Worm (Caenorhabditis elegans): Measurements from ENCODE around the gene C44B7.11.

Gene C44B7.11

DNA sequence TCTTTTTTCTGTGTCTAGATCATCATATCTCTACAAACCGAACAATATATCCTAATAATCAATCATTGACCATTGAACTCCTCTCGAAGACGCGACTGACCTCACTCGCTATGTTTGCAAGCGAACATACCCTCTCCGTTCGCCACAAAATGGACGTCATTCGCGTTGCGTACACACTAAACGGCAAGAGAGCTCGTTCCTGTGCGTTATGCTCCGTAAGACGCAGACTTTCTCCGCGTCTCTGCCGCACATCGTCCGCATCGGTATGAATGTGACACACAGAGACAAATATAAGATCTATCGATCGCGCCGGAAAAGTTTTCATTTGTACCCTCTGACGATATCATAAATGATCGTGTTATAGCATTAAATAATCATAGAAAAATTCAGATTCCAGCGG is 28.7 kb upstream of the C44B7.11 start:
- TF ChIP-seq ceh-16 (tag; optimal IDR thresholded peaks at IDR 0.05) (no peak), ztf-1 (GFP tag; conservative IDR thresholded peaks at IDR 0.05) (no peak), Y55F3AM.14 (GFP tag; optimal IDR thresholded peaks at IDR 0.05) (no peak), sem-4 (tag; optimal IDR thresholded peaks at IDR 0.05) (no peak)

DNA sequence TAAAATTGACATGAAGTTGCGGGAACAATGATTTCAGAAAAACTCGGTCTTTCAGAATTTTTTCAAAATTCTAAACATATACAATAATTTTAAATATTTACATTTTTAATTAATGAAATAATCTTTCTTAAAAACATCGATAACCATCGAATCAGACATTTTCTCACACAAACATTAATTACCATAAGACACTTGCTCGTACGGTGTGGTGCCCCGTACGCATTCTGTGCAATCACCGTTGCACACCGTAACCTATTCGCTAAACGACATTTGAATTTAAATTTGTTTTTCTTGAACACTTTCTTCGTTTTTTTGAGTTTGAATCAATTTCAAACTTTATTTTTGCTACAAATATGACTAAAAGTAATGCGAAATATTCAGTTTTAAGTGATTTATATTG is 26.5 kb upstream of the C44B7.11 start:
- TF ChIP-seq elt-1 (tag; optimal IDR thresholded peaks at IDR 0.05) (no peak), ama-1 (optimal IDR thresholded peaks at IDR 0.05) (no peak), nhr-129 (tag; optimal IDR thresholded peaks at IDR 0.05) (no peak)

DNA sequence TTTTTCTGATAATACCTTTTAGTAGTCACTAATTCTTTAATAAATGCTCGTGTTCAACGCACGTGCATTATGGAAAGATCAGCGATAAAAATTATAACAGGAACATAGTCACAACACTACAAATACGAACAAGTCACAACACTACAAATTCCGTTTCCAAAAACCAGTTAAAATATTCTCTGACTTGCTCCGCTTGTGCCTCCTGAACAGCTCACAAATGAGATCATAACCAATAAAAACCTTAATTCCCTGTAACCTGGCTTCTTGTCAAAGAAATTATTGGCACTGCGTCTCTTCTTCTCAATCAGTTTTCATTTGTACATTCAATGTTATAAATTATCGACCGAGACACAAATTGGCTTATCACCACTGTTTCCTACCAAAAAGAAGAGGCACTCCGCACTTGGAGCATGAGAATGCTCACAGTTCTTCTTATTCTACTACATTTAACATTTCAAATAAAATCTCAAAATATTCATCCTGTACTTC is 22.1 kb upstream of the C44B7.11 start, which contains the start of gene B0252.1:
B0252.1 (plus strand) TSS at position 318 of the 489 bp plus-strand sequence.
- peak; percentile 47 for TF ChIP-seq fos-1 (tag; optimal IDR thresholded peaks at IDR 0.05)
- TF ChIP-seq crh-2 (tag; optimal IDR thresholded peaks at IDR 0.05) = no peak

DNA sequence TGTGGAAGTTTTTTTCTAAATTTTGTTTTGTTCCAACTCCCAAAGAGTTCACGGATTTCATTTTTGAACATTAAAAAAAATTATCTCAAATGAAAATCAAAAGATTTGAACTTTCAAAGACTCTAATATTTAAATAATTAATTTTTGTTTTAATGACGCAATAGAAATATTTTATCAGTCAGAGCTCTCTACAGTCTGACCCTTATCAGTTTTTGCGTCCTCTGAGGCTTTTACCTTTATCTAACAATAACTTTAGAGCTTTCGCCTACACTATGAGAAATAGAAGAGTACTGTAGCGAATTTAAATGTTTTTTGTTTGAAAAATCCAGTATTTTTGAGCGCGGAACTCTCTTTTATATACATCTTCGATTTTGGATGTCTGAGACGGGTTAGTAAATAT is 21.5 kb upstream of the C44B7.11 start, which contains the start of gene B0252.5:
B0252.5 (minus strand) TSS at position 17 of the 400 bp plus-strand sequence.
- TF ChIP-seq nhr-23 (tag; optimal IDR thresholded peaks at IDR 0.05) (no peak), lin-39 (tag; optimal IDR thresholded peaks at IDR 0.05) (no peak), sma-9 (GFP tag; optimal IDR thresholded peaks at IDR 0.05) (peak; percentile 37), sma-9 (tag; optimal IDR thresholded peaks at IDR 0.05) (no peak), fos-1 (tag; optimal IDR thresholded peaks at IDR 0.05) (peak; percentile 53)

DNA sequence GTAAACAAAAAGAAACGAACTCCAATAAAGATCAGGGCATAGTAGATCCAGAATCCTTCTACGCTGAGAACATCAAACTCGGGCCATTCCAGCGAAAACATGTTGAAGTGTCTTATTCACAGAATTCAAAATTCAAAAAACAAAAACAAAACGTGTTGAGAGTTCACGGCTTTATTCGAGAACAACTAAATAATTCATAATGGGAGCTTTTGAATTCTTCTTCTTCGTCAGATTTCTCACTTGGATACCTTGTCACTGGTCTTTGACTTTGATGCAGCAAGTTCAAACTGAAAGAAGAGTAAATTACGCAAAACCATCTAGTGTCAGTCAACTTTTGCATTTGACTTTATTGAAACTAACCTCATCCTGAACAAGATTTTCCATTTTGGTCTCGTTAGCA is 20.4 kb upstream of the C44B7.11 start, which contains the start of gene B0252.11:
B0252.11 (minus strand) TSS at position 101 of the 400 bp plus-strand sequence.
- TF ChIP-seq F13H6.1 (tag; optimal IDR thresholded peaks at IDR 0.05) = no peak
- TF ChIP-seq ceh-16 (tag; optimal IDR thresholded peaks at IDR 0.05) = no peak
- TF ChIP-seq nhr-129 (tag; optimal IDR thresholded peaks at IDR 0.05) = no peak
- no peak for TF ChIP-seq lin-39 (tag; optimal IDR thresholded peaks at IDR 0.05)

DNA sequence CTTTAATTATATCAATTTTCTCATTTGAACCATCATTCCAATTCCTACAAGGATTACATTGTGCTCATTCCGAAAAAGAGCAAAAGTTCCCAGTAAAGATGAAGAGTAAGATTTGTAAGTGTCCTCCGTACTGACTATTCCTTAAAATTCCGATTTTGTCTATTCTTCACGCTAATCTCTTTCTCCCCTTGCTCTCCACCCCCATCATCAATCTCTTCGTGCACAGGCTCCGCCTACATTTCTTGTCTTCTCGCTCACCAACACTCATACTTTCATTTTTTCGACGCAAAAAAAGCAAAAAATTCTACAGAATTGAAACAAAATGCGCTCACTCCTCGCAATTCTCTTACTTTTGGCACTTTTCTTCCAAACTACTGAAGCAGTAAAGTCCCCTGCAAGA is 18.5 kb upstream of the C44B7.11 start, which contains the start of gene B0252.8:
B0252.8 (plus strand) TSS at position 292 of the 400 bp plus-strand sequence.
- TF ChIP-seq unc-55 (GFP tag; optimal IDR thresholded peaks at IDR 0.05) (peak; percentile 52), dmd-4 (tag; optimal IDR thresholded peaks at IDR 0.05) (no peak), nhr-12 (tag; optimal IDR thresholded peaks at IDR 0.05) (no peak), lin-13 (GFP tag; optimal IDR thresholded peaks at IDR 0.05) (no peak), skn-1 (tag; optimal IDR thresholded peaks at IDR 0.05) (no peak), C34F6.9 (tag; optimal IDR thresholded peaks at IDR 0.05) (peak; percentile 2), lsy-2 (tag; optimal IDR thresholded peaks at IDR 0.05) (no peak), mab-5 (tag; optimal IDR thresholded peaks at IDR 0.05) (peak; percentile 1), Y55F3AM.14 (GFP tag; optimal IDR thresholded peaks at IDR 0.05) (no peak), lin-11 (tag; optimal IDR thresholded peaks at IDR 0.05) (no peak), sem-4 (tag; optimal IDR thresholded peaks at IDR 0.05) (no peak)

DNA sequence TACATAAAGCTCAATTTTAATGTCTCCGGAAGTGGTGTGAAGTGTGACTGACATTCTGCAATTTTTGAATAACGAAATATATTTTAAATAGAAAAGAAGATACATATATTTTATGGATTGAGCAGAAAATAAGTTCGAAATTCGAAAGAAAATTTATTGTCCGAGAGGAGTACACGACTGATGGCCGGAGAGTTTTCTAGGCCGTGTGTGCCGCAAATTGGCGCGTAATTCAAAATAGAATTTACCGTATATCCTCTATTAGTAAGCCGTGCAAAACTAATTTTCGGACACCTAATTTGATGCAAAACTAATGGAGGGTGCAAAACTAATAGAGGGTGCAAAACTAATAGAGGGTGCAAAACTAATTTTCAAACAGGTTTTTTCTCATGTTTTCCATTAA is 16.0 kb upstream of the C44B7.11 start, which contains the start of gene cyn-10:
cyn-10 (minus strand) TSS at position 57 of the 400 bp plus-strand sequence.
- TF ChIP-seq nhr-21 (tag; optimal IDR thresholded peaks at IDR 0.05) = peak; percentile 56
- TF ChIP-seq C34F6.9 (tag; optimal IDR thresholded peaks at IDR 0.05) = peak; percentile 59
- TF ChIP-seq mbf-1 (tag; optimal IDR thresholded peaks at IDR 0.05) = no peak
- peak; percentile 94 for TF ChIP-seq gmeb-1 (tag; optimal IDR thresholded peaks at IDR 0.05)
- TF ChIP-seq lin-11 (tag; optimal IDR thresholded peaks at IDR 0.05) = no peak
- TF ChIP-seq sem-4 (tag; optimal IDR thresholded peaks at IDR 0.05) = no peak
- peak; percentile 86 for TF ChIP-seq sma-3 (GFP tag; optimal IDR thresholded peaks at IDR 0.05)
- no peak for TF ChIP-seq Y55F3AM.14 (GFP tag; optimal IDR thresholded peaks at IDR 0.05)
- TF ChIP-seq elt-1 (tag; optimal IDR thresholded peaks at IDR 0.05) = no peak
- TF ChIP-seq mab-5 (tag; optimal IDR thresholded peaks at IDR 0.05) = no peak
- no peak for TF ChIP-seq alr-1 (tag; optimal IDR thresholded peaks at IDR 0.05)
- TF ChIP-seq unc-55 (GFP tag; optimal IDR thresholded peaks at IDR 0.05) = peak; percentile 70
- no peak for TF ChIP-seq aly-2 (tag; optimal IDR thresholded peaks at IDR 0.05)
- TF ChIP-seq nhr-129 (tag; optimal IDR thresholded peaks at IDR 0.05) = peak; percentile 27
- no peak for TF ChIP-seq ztf-1 (GFP tag; conservative IDR thresholded peaks at IDR 0.05)
- TF ChIP-seq skn-1 (tag; optimal IDR thresholded peaks at IDR 0.05) = no peak
- TF ChIP-seq sma-9 (GFP tag; optimal IDR thresholded peaks at IDR 0.05) = peak; percentile 96
- no peak for TF ChIP-seq sma-9 (tag; optimal IDR thresholded peaks at IDR 0.05)
- TF ChIP-seq ztf-11 (tag; optimal IDR thresholded peaks at IDR 0.05) = no peak
- no peak for TF ChIP-seq nhr-12 (tag; optimal IDR thresholded peaks at IDR 0.05)
- TF ChIP-seq crh-2 (tag; optimal IDR thresholded peaks at IDR 0.05) = peak; percentile 50
- TF ChIP-seq unc-62 (GFP tag; optimal IDR thresholded peaks at IDR 0.05) = no peak
- TF ChIP-seq dmd-4 (tag; optimal IDR thresholded peaks at IDR 0.05) = no peak
- TF ChIP-seq lsy-2 (tag; optimal IDR thresholded peaks at IDR 0.05) = peak; percentile 70 to 81
- TF ChIP-seq F13H6.1 (tag; optimal IDR thresholded peaks at IDR 0.05) = peak; percentile 77
- TF ChIP-seq ceh-16 (tag; optimal IDR thresholded peaks at IDR 0.05) = no peak
- TF ChIP-seq lin-13 (GFP tag; optimal IDR thresholded peaks at IDR 0.05) = peak; percentile 65
- TF ChIP-seq nhr-10 (tag; optimal IDR thresholded peaks at IDR 0.05) = no peak
- TF ChIP-seq blmp-1 (tag; optimal IDR thresholded peaks at IDR 0.05; ENCODE audit: insufficient read depth) = peak; percentile 7
- peak; percentile 57 for TF ChIP-seq nhr-6 (tag; optimal IDR thresholded peaks at IDR 0.05)
- TF ChIP-seq R02D3.7 (tag; optimal IDR thresholded peaks at IDR 0.05) = no peak
- TF ChIP-seq nhr-25 (tag; optimal IDR thresholded peaks at IDR 0.05) = no peak
- TF ChIP-seq nhr-23 (tag; optimal IDR thresholded peaks at IDR 0.05) = no peak
- TF ChIP-seq ama-1 (optimal IDR thresholded peaks at IDR 0.05) = no peak
- no peak for TF ChIP-seq nhr-11 (tag; optimal IDR thresholded peaks at IDR 0.05)
- no peak for TF ChIP-seq lin-39 (tag; optimal IDR thresholded peaks at IDR 0.05)
